Worm (Caenorhabditis elegans): ENCODE results near the gene osm-5.

The osm-5 gene

DNA sequence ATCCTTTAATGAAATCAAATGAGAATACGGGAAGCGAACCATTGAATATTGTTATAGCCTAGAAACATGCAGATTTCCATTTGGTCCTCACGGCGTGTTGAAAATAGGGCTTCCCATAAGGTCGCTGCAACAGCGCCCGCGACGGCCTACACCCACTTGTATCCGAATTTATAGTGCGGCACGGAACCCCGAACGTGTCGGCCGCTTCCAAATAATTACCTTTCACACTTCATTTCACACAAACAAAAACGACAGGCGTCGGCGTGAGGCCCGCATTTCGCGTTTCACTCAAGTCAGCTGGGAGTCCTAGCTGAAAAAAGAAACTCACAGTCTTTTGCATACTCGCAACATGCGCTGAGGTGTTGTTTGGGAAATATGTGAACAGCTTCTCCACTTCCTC lies 49.4 kb downstream of the osm-5 start:
- TF ChIP-seq hmbx-1 (tag; optimal IDR thresholded peaks at IDR 0.05) (no peak), scrt-1 (GFP tag; IDR thresholded peaks at IDR 0.05) (no peak), tbx-37 (GFP tag; conservative IDR thresholded peaks at IDR 0.05) (no peak), ama-1 (optimal IDR thresholded peaks at IDR 0.05) (no peak), aly-1 (tag; optimal IDR thresholded peaks at IDR 0.05) (no peak), F13C5.2 (tag; optimal IDR thresholded peaks at IDR 0.05) (no peak)

DNA sequence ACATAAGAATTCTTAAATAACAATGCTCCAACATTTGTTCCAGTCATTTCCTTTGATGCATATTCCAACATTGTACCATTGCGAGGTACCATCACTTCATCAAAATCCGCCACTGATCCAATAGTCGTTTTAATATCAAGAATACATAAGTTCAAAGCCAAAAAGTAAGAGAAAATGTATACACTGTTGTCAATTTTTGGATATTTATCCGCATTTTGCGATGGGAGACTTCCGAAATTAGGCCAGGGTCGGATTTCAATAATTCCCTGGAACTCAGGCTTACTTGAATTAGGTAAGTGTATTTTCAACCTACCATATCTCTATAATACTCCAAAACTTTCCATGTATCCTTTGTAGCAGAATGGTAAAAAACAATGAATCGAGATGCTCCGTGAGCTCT lies 50.1 kb downstream of the osm-5 start, which contains the start of gene M02F4.2:
M02F4.2 (minus strand) TSS at position 101 of the 400 bp plus-strand sequence.
- TF ChIP-seq tbx-37 (GFP tag; conservative IDR thresholded peaks at IDR 0.05), result no peak
- TF ChIP-seq pes-1 (GFP tag; IDR thresholded peaks at IDR 0.05), result no peak
- TF ChIP-seq tra-4 (tag; optimal IDR thresholded peaks at IDR 0.05), result no peak
- TF ChIP-seq aly-1 (tag; optimal IDR thresholded peaks at IDR 0.05), result no peak
- no peak for TF ChIP-seq ama-1 (optimal IDR thresholded peaks at IDR 0.05)
- no peak for TF ChIP-seq hmg-4 (GFP tag; optimal IDR thresholded peaks at IDR 0.05)
- TF ChIP-seq F13C5.2 (tag; optimal IDR thresholded peaks at IDR 0.05), result no peak
- no peak for TF ChIP-seq flt-1 (GFP tag; IDR thresholded peaks at IDR 0.05)

DNA sequence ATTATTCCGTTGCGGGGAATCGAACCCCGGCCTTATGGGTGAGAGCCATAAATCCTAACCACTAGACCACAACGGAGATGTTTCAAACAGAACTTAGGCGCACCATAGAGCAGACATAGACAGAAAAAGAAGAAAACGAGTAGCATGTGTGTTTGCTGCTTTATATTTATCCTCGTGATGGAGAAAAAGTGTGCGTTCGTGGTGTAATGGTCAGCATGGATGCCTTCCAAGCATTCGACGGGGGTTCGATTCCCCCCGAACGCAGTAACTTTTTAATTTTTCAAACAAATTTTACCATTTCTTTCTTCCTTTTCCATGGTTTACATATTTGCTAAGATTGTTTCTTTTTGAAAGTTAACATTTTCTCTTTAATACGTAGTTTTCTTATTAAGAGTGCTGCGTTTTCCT lies 51.9 kb downstream of the osm-5 start:
- peak; percentile 92 for TF ChIP-seq hnd-1 (tag; optimal IDR thresholded peaks at IDR 0.05)
- peak; percentile 89 for TF ChIP-seq aly-1 (tag; optimal IDR thresholded peaks at IDR 0.05)
- peak; percentile 98 for TF ChIP-seq sea-1 (GFP tag; conservative IDR thresholded peaks at IDR 0.05)
- TF ChIP-seq pes-1 (GFP tag; IDR thresholded peaks at IDR 0.05), result peak; percentile 94
- peak; percentile 84 for TF ChIP-seq B0310.2 (tag; optimal IDR thresholded peaks at IDR 0.05)
- TF ChIP-seq tra-4 (tag; optimal IDR thresholded peaks at IDR 0.05), result peak; percentile 77
- TF ChIP-seq hmg-4 (GFP tag; optimal IDR thresholded peaks at IDR 0.05), result peak; percentile 90
- TF ChIP-seq hmbx-1 (tag; optimal IDR thresholded peaks at IDR 0.05), result peak; percentile 86
- peak; percentile 95 for TF ChIP-seq scrt-1 (GFP tag; IDR thresholded peaks at IDR 0.05)
- peak; percentile 85 for TF ChIP-seq ceh-13 (GFP tag; optimal IDR thresholded peaks at IDR 0.05)
- TF ChIP-seq flt-1 (GFP tag; IDR thresholded peaks at IDR 0.05), result peak; percentile 94
- peak; percentile 98 for TF ChIP-seq F13C5.2 (tag; optimal IDR thresholded peaks at IDR 0.05)
- TF ChIP-seq ama-1 (optimal IDR thresholded peaks at IDR 0.05), result no peak
- peak; percentile 91 for TF ChIP-seq tbx-37 (GFP tag; conservative IDR thresholded peaks at IDR 0.05)
- peak; percentile 91 for TF ChIP-seq ets-7 (tag; optimal IDR thresholded peaks at IDR 0.05)
- peak; percentile 96 for TF ChIP-seq tbx-11 (GFP tag; IDR thresholded peaks at IDR 0.05)
- TF ChIP-seq ceh-36 (tag; optimal IDR thresholded peaks at IDR 0.05), result peak; percentile 88

DNA sequence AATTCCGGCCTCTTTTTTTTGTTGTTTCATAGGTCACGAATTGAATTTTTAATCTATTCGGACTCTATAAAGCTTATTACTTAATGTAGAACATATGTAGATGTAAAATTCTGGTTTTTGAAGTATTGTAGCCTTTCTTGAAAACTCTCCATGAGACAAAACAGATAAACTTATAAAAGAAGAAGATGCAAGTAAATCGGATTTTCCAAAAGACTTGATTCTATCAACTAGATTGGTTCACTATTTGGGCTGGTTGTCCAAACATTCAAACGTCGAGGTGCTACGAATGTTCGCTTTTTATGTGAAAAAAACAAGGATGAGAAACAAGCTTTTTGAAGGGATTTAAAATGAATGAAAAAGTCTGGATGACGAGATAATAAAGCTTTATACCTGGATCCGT lies 56.0 kb downstream of the osm-5 start:
- TF ChIP-seq hmbx-1 (tag; optimal IDR thresholded peaks at IDR 0.05) (no peak), ceh-36 (tag; optimal IDR thresholded peaks at IDR 0.05) (no peak), pes-1 (GFP tag; IDR thresholded peaks at IDR 0.05) (no peak), hmg-4 (GFP tag; optimal IDR thresholded peaks at IDR 0.05) (no peak), flt-1 (GFP tag; IDR thresholded peaks at IDR 0.05) (no peak), scrt-1 (GFP tag; IDR thresholded peaks at IDR 0.05) (no peak), ama-1 (optimal IDR thresholded peaks at IDR 0.05) (no peak), hnd-1 (tag; optimal IDR thresholded peaks at IDR 0.05) (no peak), tbx-11 (GFP tag; IDR thresholded peaks at IDR 0.05) (no peak), B0310.2 (tag; optimal IDR thresholded peaks at IDR 0.05) (no peak), sea-1 (GFP tag; conservative IDR thresholded peaks at IDR 0.05) (no peak), ets-7 (tag; optimal IDR thresholded peaks at IDR 0.05) (no peak)

DNA sequence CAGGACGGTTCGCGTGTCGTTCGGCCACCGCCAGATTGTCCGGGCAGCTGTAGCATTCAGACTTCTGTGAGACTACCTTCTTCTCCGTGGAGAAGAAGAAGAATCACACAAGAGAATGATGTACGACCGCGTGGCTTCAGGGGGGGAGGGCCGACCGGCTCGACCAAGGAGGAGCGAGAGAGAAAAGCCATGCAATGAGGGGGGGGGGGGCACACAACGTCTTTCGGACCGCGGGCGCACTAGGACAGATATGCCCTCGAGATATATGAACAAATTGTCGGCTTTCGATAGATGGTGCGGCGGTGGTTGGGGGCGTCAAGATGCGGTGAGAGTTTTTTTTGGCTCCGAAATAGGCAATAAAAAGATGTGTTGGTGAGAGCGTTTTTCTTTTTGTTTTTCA lies 56.5 kb downstream of the osm-5 start:
- no peak for TF ChIP-seq ceh-36 (tag; optimal IDR thresholded peaks at IDR 0.05)
- TF ChIP-seq hmg-4 (GFP tag; optimal IDR thresholded peaks at IDR 0.05), result peak; percentile 50
- TF ChIP-seq ceh-13 (GFP tag; optimal IDR thresholded peaks at IDR 0.05), result no peak
- TF ChIP-seq flt-1 (GFP tag; IDR thresholded peaks at IDR 0.05), result no peak
- no peak for TF ChIP-seq B0310.2 (tag; optimal IDR thresholded peaks at IDR 0.05)
- TF ChIP-seq aly-1 (tag; optimal IDR thresholded peaks at IDR 0.05), result no peak
- TF ChIP-seq ama-1 (optimal IDR thresholded peaks at IDR 0.05), result no peak

All from whole organism, early embryonic.